Worm (Caenorhabditis elegans): ENCODE measurements around the gene F54C9.11.

ce11 chrII:8590684-8591083 lies 5.8 kb upstream of the F54C9.11 start, which contains the start of gene aptf-4:
- TF ChIP-seq him-1 (tag; optimal IDR thresholded peaks at IDR 0.05) (no peak), W03F9.2 (tag; optimal IDR thresholded peaks at IDR 0.05) (no peak)
